Fruit fly (Drosophila melanogaster): ENCODE results near the gene CG13895.
A peak's percentile ranks its signal among the peaks of the same experiment; 100 is the strongest.

Gene CG13895

dm6 chr3L:698748-699367 is 9.1 kb downstream of the CG13895 start, which contains the start of gene CG13894:
Gene CG13894 (minus strand): TSS chr3L:699144.
- TF ChIP-seq fd102C (GFP tag; optimal IDR thresholded peaks at IDR 0.05) (no peak), Dip3 (GFP tag; optimal IDR thresholded peaks at IDR 0.05) (no peak), CG9609 (GFP tag; optimal IDR thresholded peaks at IDR 0.05) (no peak), CG4617 (GFP tag; optimal IDR thresholded peaks at IDR 0.05; ENCODE audit: borderline replicate concordance) (no peak), nom (GFP tag; optimal IDR thresholded peaks at IDR 0.05) (no peak), ems (GFP tag; optimal IDR thresholded peaks at IDR 0.05) (no peak), CG6813 (GFP tag; optimal IDR thresholded peaks at IDR 0.05) (no peak), CG1602 (GFP tag; optimal IDR thresholded peaks at IDR 0.05) (no peak), CG12236 (GFP tag; optimal IDR thresholded peaks at IDR 0.05) (no peak), ash1 (GFP tag; optimal IDR thresholded peaks at IDR 0.05) (peak; percentile 47), abd-A (tag; optimal IDR thresholded peaks at IDR 0.05) (peak; percentile 66), CG11560 (tag; IDR thresholded peaks at IDR 0.05) (no peak), B-H1 (GFP tag; IDR thresholded peaks at IDR 0.05) (no peak), bowl (GFP tag; IDR thresholded peaks at IDR 0.05) (no peak), fru (optimal IDR thresholded peaks at IDR 0.05) (no peak), gfzf (GFP tag; optimal IDR thresholded peaks at IDR 0.05) (no peak), CG15269 (tag; optimal IDR thresholded peaks at IDR 0.05) (no peak), CG11695 (GFP tag; IDR thresholded peaks at IDR 0.05) (peak; percentile 13; the same call in 1 of the 3 replicates), ttk (GFP tag; IDR thresholded peaks at IDR 0.05) (no peak), Nf-YC (tag; optimal IDR thresholded peaks at IDR 0.05) (no peak), peb (GFP tag; IDR thresholded peaks at IDR 0.05) (no peak), CG18764 (GFP tag; optimal IDR thresholded peaks at IDR 0.05) (no peak), CG8765 (GFP tag; IDR thresholded peaks at IDR 0.05) (0 out of 2 replicates have a peak, but pooled peaks have one; percentile 7), sug (tag; optimal IDR thresholded peaks at IDR 0.05) (no peak), CG11093 (GFP tag; IDR thresholded peaks at IDR 0.05) (no peak), slp2 (GFP tag; optimal IDR thresholded peaks at IDR 0.05) (peak; percentile 25), CG4707 (GFP tag; optimal IDR thresholded peaks at IDR 0.05) (no peak), ken (GFP tag; IDR thresholded peaks at IDR 0.05) (no peak), CG4282 (GFP tag; optimal IDR thresholded peaks at IDR 0.05) (no peak), Atf3 (GFP tag; optimal IDR thresholded peaks at IDR 0.05) (peak; percentile 3), BEAF-32 (GFP tag; optimal IDR thresholded peaks at IDR 0.05) (no peak), CG3163 (GFP tag; optimal IDR thresholded peaks at IDR 0.05) (no peak), D19B (GFP tag; optimal IDR thresholded peaks at IDR 0.05) (no peak), row (GFP tag; IDR thresholded peaks at IDR 0.05) (no peak), so (GFP tag; IDR thresholded peaks at IDR 0.05) (peak; percentile 58; the same call in 2 of the 3 replicates), CG3995 (GFP tag; optimal IDR thresholded peaks at IDR 0.05) (no peak), YL-1 (GFP tag; optimal IDR thresholded peaks at IDR 0.05) (no peak), CG10274 (GFP tag; optimal IDR thresholded peaks at IDR 0.05) (peak; percentile 21), CG6791 (GFP tag; IDR thresholded peaks at IDR 0.05; ENCODE audit: partially characterized antibody) (peak; percentile 88), unpg (GFP tag; optimal IDR thresholded peaks at IDR 0.05) (no peak), pan (optimal IDR thresholded peaks at IDR 0.05) (no peak), pan (GFP tag; optimal IDR thresholded peaks at IDR 0.05 in 1 of 2, IDR thresholded peaks at IDR 0.05 in 1 of 2) (no peak), tna (GFP tag; IDR thresholded peaks at IDR 0.05; ENCODE audit: partially characterized antibody) (peak; percentile 22; the same call in 1 of the 2 replicates), Dll (GFP tag; IDR thresholded peaks at IDR 0.05; ENCODE audit: partially characterized antibody) (0 out of 4 replicates have a peak, but pooled peaks have one; percentile 38), z (GFP tag; IDR thresholded peaks at IDR 0.05) (peak; percentile 68; the same call in 1 of the 3 replicates), CG1603 (tag; optimal IDR thresholded peaks at IDR 0.05) (peak; percentile 13), CG13624 (GFP tag; optimal IDR thresholded peaks at IDR 0.05) (peak; percentile 47), chif (GFP tag; optimal IDR thresholded peaks at IDR 0.05) (no peak), ATbp (GFP tag; optimal IDR thresholded peaks at IDR 0.05) (no peak), Hr39 (optimal IDR thresholded peaks at IDR 0.05) (no peak), CG4854 (GFP tag; optimal IDR thresholded peaks at IDR 0.05) (no peak)

Measured in whole organism, embryonic.